Fruit fly (Drosophila melanogaster) whole organism, embryonic: ENCODE measurements around the gene CG31808.

Source experiments
- CG11560 ChIP-seq: fragments of 200-800 bp; sonication (Bioruptor generic); IDR thresholded peaks from 3 replicates; pipeline ENCODE4 v1.3.6; 2022; ENCODE audit warnings: missing biosample characterization, missing genetic modification characterization
- CG12769 ChIP-seq: fragments of 200-800 bp; sonication (Bioruptor generic); optimal IDR thresholded peaks from 2 replicates; lab custom pipeline; 2019; ENCODE audit warnings: missing biosample characterization, mild to moderate bottlenecking, missing genetic modification characterization, moderate library complexity
- CG13287 ChIP-seq: fragments of 200-800 bp; sonication (Bioruptor generic); IDR thresholded peaks from 2 replicates; pipeline ENCODE4 v1.3.6; 2022; ENCODE audit warnings: missing biosample characterization, missing genetic modification characterization; ENCODE audit not compliant: partially characterized antibody
- CG1529 ChIP-seq: fragments of 200-800 bp; sonication (Bioruptor generic); optimal IDR thresholded peaks from 3 replicates; lab custom pipeline; 2018; ENCODE audit warnings: missing biosample characterization, missing genetic modification characterization
- CG15601 ChIP-seq: fragments of 200-800 bp; sonication (Bioruptor generic); optimal IDR thresholded peaks from 3 replicates; lab custom pipeline; 2019; ENCODE audit warnings: missing biosample characterization, mild to moderate bottlenecking, missing genetic modification characterization, moderate library complexity
- CG16815 ChIP-seq: fragments of 200-800 bp; sonication (Bioruptor generic); optimal IDR thresholded peaks from 3 replicates; lab custom pipeline; 2017; ENCODE audit warnings: missing biosample characterization, mild to moderate bottlenecking, missing genetic modification characterization
- CG18011 ChIP-seq: fragments of 200-800 bp; sonication (Bioruptor generic); optimal IDR thresholded peaks from 2 replicates; lab custom pipeline; 2017; ENCODE audit warnings: missing biosample characterization, missing genetic modification characterization, mild to moderate bottlenecking, moderate library complexity, missing genotype
- CG18262 ChIP-seq: fragments of 200-800 bp; optimal IDR thresholded peaks from 3 replicates; lab custom pipeline; 2019; ENCODE audit warnings: missing biosample characterization, mild to moderate bottlenecking, missing genetic modification characterization, moderate library complexity
- CG1832 ChIP-seq: fragments of 200-800 bp; sonication (Bioruptor generic); optimal IDR thresholded peaks from 2 replicates; lab custom pipeline; 2017; ENCODE audit warnings: missing biosample characterization, mild to moderate bottlenecking, missing genetic modification characterization, inconsistent platforms
- CG2202 ChIP-seq: fragments of 200-800 bp; sonication (Bioruptor generic); optimal IDR thresholded peaks from 2 replicates; lab custom pipeline; 2018; ENCODE audit warnings: missing biosample characterization, mild to moderate bottlenecking, missing genetic modification characterization
- CG2875 ChIP-seq: fragments of 200-800 bp; sonication (Bioruptor generic); optimal IDR thresholded peaks from 2 replicates; lab custom pipeline; 2017; ENCODE audit warnings: missing biosample characterization, mild to moderate bottlenecking, missing genetic modification characterization, missing genetic modification reagents
- CG33557 ChIP-seq: fragments of 200-800 bp; sonication (Bioruptor generic); optimal IDR thresholded peaks from 2 replicates; lab custom pipeline; 2019; ENCODE audit warnings: missing biosample characterization, mild to moderate bottlenecking, missing genetic modification characterization, moderate library complexity
- CG4404 ChIP-seq: fragments of 200-800 bp; sonication (Bioruptor generic); IDR thresholded peaks from 2 replicates; pipeline ENCODE4 v1.3.6; 2022; ENCODE audit warnings: missing biosample characterization, missing genetic modification characterization
- CG4707 ChIP-seq: fragments of 200-800 bp; sonication (Bioruptor generic); optimal IDR thresholded peaks from 2 replicates; lab custom pipeline; 2018; ENCODE audit warnings: missing biosample characterization, mild to moderate bottlenecking, missing genetic modification characterization, moderate library complexity
- CG6765 ChIP-seq: fragments of 200-800 bp; sonication (Bioruptor generic); optimal IDR thresholded peaks from 3 replicates; lab custom pipeline; 2017; ENCODE audit warnings: missing biosample characterization, mild to moderate bottlenecking, missing genetic modification characterization
- CG8944 ChIP-seq: fragments of 200-800 bp; sonication (Bioruptor generic); optimal IDR thresholded peaks from 3 replicates; lab custom pipeline; 2016; ENCODE audit warnings: missing biosample characterization, missing genetic modification characterization
- CG9437 ChIP-seq: fragments of 200-800 bp; sonication (Bioruptor generic); optimal IDR thresholded peaks from 2 replicates; lab custom pipeline; 2018; ENCODE audit warnings: missing biosample characterization, mild to moderate bottlenecking, missing genetic modification characterization
- CG9609 ChIP-seq: fragments of 200-800 bp; sonication (Bioruptor generic); optimal IDR thresholded peaks from 3 replicates; lab custom pipeline; 2016; ENCODE audit warnings: missing biosample characterization, missing genetic modification characterization
- CrebB ChIP-seq: fragments of 200-800 bp; sonication (Bioruptor generic); optimal IDR thresholded peaks from 3 replicates; lab custom pipeline; 2018; ENCODE audit warnings: missing biosample characterization, mild to moderate bottlenecking, missing genetic modification characterization
- Lpt ChIP-seq: fragments of >200 bp; optimal IDR thresholded peaks from 2 replicates; lab custom pipeline; 2018; ENCODE audit warnings: missing biosample characterization, missing genetic modification characterization
- Meics ChIP-seq: fragments of 200-800 bp; sonication (Bioruptor generic); optimal IDR thresholded peaks from 2 replicates; lab custom pipeline; 2017; ENCODE audit warnings: missing biosample characterization, mild to moderate bottlenecking, missing genetic modification characterization
- NC2α ChIP-seq: fragments of 200-800 bp; sonication (Bioruptor generic); optimal IDR thresholded peaks from 2 replicates; lab custom pipeline; 2016; ENCODE audit warnings: missing biosample characterization, missing genetic modification characterization
- Ptx1 ChIP-seq: fragments of 200-800 bp; sonication (Bioruptor generic); IDR thresholded peaks from 2 replicates; pipeline ENCODE4 v1.3.6; 2022; ENCODE audit warnings: missing biosample characterization, missing genetic modification characterization
- Six4 ChIP-seq: fragments of 200-800 bp; sonication (Bioruptor generic); optimal IDR thresholded peaks from 2 replicates; lab custom pipeline; 2016; ENCODE audit warnings: missing biosample characterization, missing genetic modification characterization
- Spps ChIP-seq: fragments of 200-800 bp; sonication (Bioruptor generic); optimal IDR thresholded peaks from 2 replicates; lab custom pipeline; 2018; ENCODE audit warnings: missing biosample characterization, mild to moderate bottlenecking, missing genetic modification characterization
- ab ChIP-seq: fragments of 200-800 bp; sonication (Bioruptor generic); optimal IDR thresholded peaks from 2 replicates; lab custom pipeline; 2016; ENCODE audit warnings: missing biosample characterization, missing genetic modification characterization
- ato ChIP-seq: fragments of 200-800 bp; sonication (Bioruptor generic); IDR thresholded peaks from 2 replicates; pipeline ENCODE4 v1.3.6; 2022; ENCODE audit warnings: missing biosample characterization, missing genetic modification characterization; ENCODE audit not compliant: partially characterized antibody
- bbx ChIP-seq: fragments of 200-800 bp; sonication (Bioruptor generic); IDR thresholded peaks from 2 replicates; pipeline ENCODE4 v1.3.6; 2022; ENCODE audit warnings: missing biosample characterization, missing genetic modification characterization; ENCODE audit not compliant: partially characterized antibody
- br ChIP-seq: fragments of >200 bp; optimal IDR thresholded peaks from 2 replicates; lab custom pipeline; 2017
- cg ChIP-seq: fragments of 200-800 bp; sonication (Bioruptor generic); optimal IDR thresholded peaks from 3 replicates; lab custom pipeline; 2019; ENCODE audit warnings: missing biosample characterization, mild to moderate bottlenecking, missing genetic modification characterization, moderate library complexity
- ci ChIP-seq: fragments of 200-800 bp; sonication (Bioruptor generic); IDR thresholded peaks from 3 replicates; pipeline ENCODE4 v1.3.6; 2022; ENCODE audit warnings: missing biosample characterization, missing genetic modification characterization
- dmrt11E ChIP-seq: fragments of 200-800 bp; sonication (Bioruptor generic); optimal IDR thresholded peaks from 3 replicates; lab custom pipeline; 2018; ENCODE audit warnings: missing biosample characterization, mild to moderate bottlenecking, missing genetic modification characterization, moderate library complexity
- dmrt99B ChIP-seq: fragments of 200-800 bp; sonication (Bioruptor generic); optimal IDR thresholded peaks from 2 replicates; lab custom pipeline; 2018; ENCODE audit warnings: missing biosample characterization, mild to moderate bottlenecking, missing genetic modification characterization, moderate library complexity
- eve ChIP-seq, 2 experiments: fragments of >200 bp; optimal IDR thresholded peaks; 2 replicates each; lab custom pipeline; 2017; ENCODE audit warnings: missing biosample characterization in 2 of 2, missing genetic modification characterization in 2 of 2
- gem ChIP-seq: fragments of 200-800 bp; sonication (Bioruptor generic); optimal IDR thresholded peaks from 2 replicates; lab custom pipeline; 2019; ENCODE audit warnings: missing biosample characterization, mild to moderate bottlenecking, missing genetic modification characterization, moderate library complexity
- gt ChIP-seq: fragments of 200-800 bp; sonication (Bioruptor generic); IDR thresholded peaks from 2 replicates; pipeline ENCODE4 v1.3.6; 2022; ENCODE audit warnings: missing biosample characterization, missing genetic modification characterization
- ken ChIP-seq: fragments of 200-800 bp; sonication (Bioruptor generic); IDR thresholded peaks from 3 replicates; pipeline ENCODE4 v1.3.6; 2022; ENCODE audit warnings: missing biosample characterization, missing genetic modification characterization
- lab ChIP-seq: fragments of 200-800 bp; sonication (Bioruptor generic); optimal IDR thresholded peaks from 3 replicates; lab custom pipeline; 2017; ENCODE audit warnings: missing biosample characterization, missing genetic modification characterization, mild to moderate bottlenecking, moderate library complexity, missing genetic modification reagents
- lbe ChIP-seq: fragments of 200-800 bp; sonication (Bioruptor generic); optimal IDR thresholded peaks from 2 replicates; lab custom pipeline; 2016; ENCODE audit warnings: missing biosample characterization, mild to moderate bottlenecking, missing genetic modification characterization
- lov ChIP-seq, 2 experiments: fragments of 200-800 bp in 1 of 2; fragments of >200 bp in 1 of 2; sonication (Bioruptor generic) in 1 of 2; IDR thresholded peaks in 1 of 2; optimal IDR thresholded peaks in 1 of 2; 2 replicates in 1 of 2; 3 replicates in 1 of 2; pipeline versions ENCODE4 v1.3.6 to Lab custom; 2017 to 2022; ENCODE audit warnings: missing biosample characterization in 1 of 2, missing genetic modification characterization in 1 of 2
- mam ChIP-seq: fragments of 200-800 bp; sonication (Bioruptor generic); optimal IDR thresholded peaks from 3 replicates; lab custom pipeline; 2016; ENCODE audit warnings: missing biosample characterization, missing genetic modification characterization
- mld ChIP-seq: fragments of 200-800 bp; sonication (Bioruptor generic); IDR thresholded peaks from 3 replicates; pipeline ENCODE4 v1.3.6; 2022; ENCODE audit warnings: missing biosample characterization, missing genetic modification characterization; ENCODE audit not compliant: partially characterized antibody
- org-1 ChIP-seq: fragments of 200-800 bp; sonication (Bioruptor generic); optimal IDR thresholded peaks from 2 replicates; lab custom pipeline; 2017; ENCODE audit warnings: missing biosample characterization, missing genetic modification characterization
- pho ChIP-seq: fragments of 200-800 bp; sonication (Bioruptor generic); optimal IDR thresholded peaks from 2 replicates; lab custom pipeline; 2016; ENCODE audit warnings: missing biosample characterization, missing genetic modification characterization
- schlank ChIP-seq: fragments of 200-800 bp; sonication (Bioruptor generic); optimal IDR thresholded peaks from 2 replicates; lab custom pipeline; 2018; ENCODE audit warnings: missing biosample characterization, mild to moderate bottlenecking, missing genetic modification characterization
- sens ChIP-seq: fragments of 200-800 bp; sonication (Bioruptor generic); peaks from one replicate; lab custom pipeline; 2016; ENCODE audit warnings: missing biosample characterization, missing genetic modification characterization
- slp2 ChIP-seq: fragments of 200-800 bp; sonication (Bioruptor generic); optimal IDR thresholded peaks from 2 replicates; lab custom pipeline; 2016; ENCODE audit warnings: missing biosample characterization, missing genetic modification characterization
- sna ChIP-seq: fragments of 200-800 bp; sonication (Bioruptor generic); IDR thresholded peaks from 2 replicates; pipeline ENCODE4 v1.3.6; 2022; ENCODE audit warnings: missing biosample characterization, missing genetic modification characterization; ENCODE audit not compliant: partially characterized antibody
- yki ChIP-seq: fragments of >200 bp; optimal IDR thresholded peaks from 3 replicates; lab custom pipeline; 2018
- z ChIP-seq: fragments of 200-800 bp; sonication (Bioruptor generic); IDR thresholded peaks from 3 replicates; pipeline ENCODE4 v1.3.6; 2022; ENCODE audit warnings: missing biosample characterization, missing genetic modification characterization
- zfh2 ChIP-seq: fragments of 200-800 bp; sonication (Bioruptor generic); optimal IDR thresholded peaks from 2 replicates; lab custom pipeline; 2016; ENCODE audit warnings: missing biosample characterization, missing genetic modification characterization

The CG31808 gene

dm6 chr2L:16713929-16714328, 2.1 kb downstream of the CG31808 start (continued):
- TF ChIP-seq CG4707 (GFP tag; lab: Kevin White, UChicago) (peak; percentile 11), ab (no peak), schlank (tag; lab: Kevin White, UChicago) (no peak), br (lab: Kevin White, UChicago) (no peak), slp2 (no peak), z (GFP tag; lab: Robert Waterston, UW) (no peak), Spps (tag; lab: Kevin White, UChicago) (no peak), CG9609 (no peak), CG9437 (no peak), Six4 (GFP tag; lab: Kevin White, UChicago) (no peak), CG2202 (tag; lab: Kevin White, UChicago) (peak; percentile 43), CG1832 (GFP tag; lab: Kevin White, UChicago) (no peak), lov (optimal IDR thresholded peaks at IDR 0.05; lab: Kevin White, UChicago) (no peak), lov (GFP tag; IDR thresholded peaks at IDR 0.05; lab: Robert Waterston, UW) (no peak), CrebB (tag; lab: Kevin White, UChicago) (no peak), mam (GFP tag; lab: Kevin White, UChicago) (no peak), lbe (no peak), dmrt99B (tag; lab: Kevin White, UChicago) (no peak), CG16815 (no peak), pho (no peak), mld (GFP tag; lab: Robert Waterston, UW) (no peak), gem (tag; lab: Kevin White, UChicago) (peak; percentile 18), sna (GFP tag; lab: Robert Waterston, UW) (no peak), ato (no peak), zfh2 (GFP tag; lab: Kevin White, UChicago) (no peak), ken (GFP tag; lab: Robert Waterston, UW) (0 out of 3 replicates have a peak, but pooled peaks have one; percentile 7), sens (peak; percentile 70), CG4404 (no peak), CG18011 (GFP tag; lab: Kevin White, UChicago) (no peak), dmrt11E (tag; lab: Kevin White, UChicago) (peak; percentile 32), CG8944 (no peak), Lpt (GFP tag; lab: Kevin White, UChicago) (no peak), yki (lab: Kevin White, UChicago) (no peak), CG1529 (GFP tag; lab: Kevin White, UChicago) (peak; percentile 22), CG13287 (no peak), CG15601 (tag; lab: Kevin White, UChicago) (peak; percentile 46), org-1 (GFP tag; lab: Kevin White, UChicago) (no peak), gt (GFP tag; lab: Robert Waterston, UW) (no peak), Ptx1 (GFP tag; lab: Robert Waterston, UW) (no peak), ci (no peak; the same call in 2 of the 3 replicates), NC2α (GFP tag; lab: Kevin White, UChicago) (no peak), lab (GFP tag; lab: Kevin White, UChicago) (no peak), bbx (GFP tag; lab: Robert Waterston, UW) (no peak), eve (GFP tag; optimal IDR thresholded peaks at IDR 0.05; lab: Kevin White, UChicago) (peak in 1 of 2 experiments; percentile 40), CG18262 (peak; percentile 3), CG6765 (GFP tag; lab: Kevin White, UChicago) (no peak), CG2875 (GFP tag; lab: Kevin White, UChicago) (no peak), cg (no peak), CG11560 (tag; lab: Robert Waterston, UW) (no peak), Meics (GFP tag; lab: Kevin White, UChicago) (no peak), CG33557 (GFP tag; lab: Kevin White, UChicago) (peak; percentile 63), CG12769 (tag; lab: Kevin White, UChicago) (no peak)
